Worm (Caenorhabditis elegans): Measurements from ENCODE around the gene gcy-20.

Gene gcy-20

ce11 chrV:16258142-16258541, 4.6 kb upstream of the gcy-20 start, which contains the start of gene nhr-218:
Gene nhr-218, plus strand, starts transcription at chrV:16258442.
- TF ChIP-seq ama-1 (optimal IDR thresholded peaks at IDR 0.05) (no peak), ztf-4 (tag; optimal IDR thresholded peaks at IDR 0.05) (no peak), lin-15B (tag; optimal IDR thresholded peaks at IDR 0.05) (no peak), sea-2 (GFP tag; optimal IDR thresholded peaks at IDR 0.05) (no peak), hmg-11 (tag; optimal IDR thresholded peaks at IDR 0.05) (no peak), mml-1 (tag; optimal IDR thresholded peaks at IDR 0.05) (no peak), elt-2 (tag; optimal IDR thresholded peaks at IDR 0.05) (no peak), pha-4 (tag; optimal IDR thresholded peaks at IDR 0.05) (no peak), skn-1 (tag; optimal IDR thresholded peaks at IDR 0.05) (no peak)

ce11 chrV:16256395-16256794, 2.8 kb upstream of the gcy-20 start, which contains the start of gene bgnt-1.3:
Gene bgnt-1.3, minus strand, starts transcription at chrV:16256495.
- TF ChIP-seq daf-12 (tag; optimal IDR thresholded peaks at IDR 0.05), result no peak
- no peak for TF ChIP-seq unc-62 (GFP tag; optimal IDR thresholded peaks at IDR 0.05)

ce11 chrV:16249105-16249504, 4.5 kb downstream of the gcy-20 start:
- TF ChIP-seq lin-15B (tag; optimal IDR thresholded peaks at IDR 0.05) (no peak), nhr-11 (tag; optimal IDR thresholded peaks at IDR 0.05) (no peak), mml-1 (tag; optimal IDR thresholded peaks at IDR 0.05) (no peak), lsy-12 (tag; optimal IDR thresholded peaks at IDR 0.05) (no peak), daf-12 (tag; optimal IDR thresholded peaks at IDR 0.05) (no peak), nhr-76 (tag; optimal IDR thresholded peaks at IDR 0.05) (no peak), R02D3.7 (tag; optimal IDR thresholded peaks at IDR 0.05) (no peak), ceh-16 (tag; optimal IDR thresholded peaks at IDR 0.05) (no peak), nhr-67 (tag; optimal IDR thresholded peaks at IDR 0.05) (no peak), aly-2 (tag; optimal IDR thresholded peaks at IDR 0.05) (no peak), sea-2 (GFP tag; optimal IDR thresholded peaks at IDR 0.05) (no peak), ceh-9 (tag; optimal IDR thresholded peaks at IDR 0.05) (no peak), pha-4 (tag; optimal IDR thresholded peaks at IDR 0.05) (no peak), elt-3 (tag; optimal IDR thresholded peaks at IDR 0.05) (no peak), ama-1 (optimal IDR thresholded peaks at IDR 0.05) (no peak), nhr-237 (tag; optimal IDR thresholded peaks at IDR 0.05) (no peak), snpc-4 (tag; optimal IDR thresholded peaks at IDR 0.05) (no peak), fkh-10 (GFP tag; optimal IDR thresholded peaks at IDR 0.05) (no peak), ZK546.5 (tag; optimal IDR thresholded peaks at IDR 0.05) (no peak)

- TF ChIP-seq fos-1 (tag; optimal IDR thresholded peaks at IDR 0.05) (no peak), nhr-11 (tag; optimal IDR thresholded peaks at IDR 0.05) (no peak), nhr-76 (tag; optimal IDR thresholded peaks at IDR 0.05) (no peak), aly-2 (tag; optimal IDR thresholded peaks at IDR 0.05) (no peak), ama-1 (optimal IDR thresholded peaks at IDR 0.05) (no peak)
These were observed 7.0 kb downstream of the gcy-20 start, which contains the start of gene srh-95 for ce11 chrV:16246579-16246978. Gene srh-95, plus strand, starts transcription at chrV:16246879.

- TF ChIP-seq eor-1 (tag; optimal IDR thresholded peaks at IDR 0.05), result no peak
- no peak for TF ChIP-seq ceh-82 (tag; optimal IDR thresholded peaks at IDR 0.05)
- no peak for TF ChIP-seq fkh-2 (tag; optimal IDR thresholded peaks at IDR 0.05)
- TF ChIP-seq elt-1 (tag; optimal IDR thresholded peaks at IDR 0.05), result no peak
- no peak for TF ChIP-seq mml-1 (tag; optimal IDR thresholded peaks at IDR 0.05)
- TF ChIP-seq pqm-1 (tag; optimal IDR thresholded peaks at IDR 0.05), result no peak
- TF ChIP-seq ceh-28 (tag; optimal IDR thresholded peaks at IDR 0.05), result no peak
These were observed 9.5 kb downstream of the gcy-20 start, which contains the start of gene srh-104 for ce11 chrV:16244078-16244477. Gene srh-104, minus strand, starts transcription at chrV:16244178.

- TF ChIP-seq tbx-2 (tag; optimal IDR thresholded peaks at IDR 0.05) (no peak), aly-2 (tag; optimal IDR thresholded peaks at IDR 0.05) (no peak), nhr-11 (tag; optimal IDR thresholded peaks at IDR 0.05) (no peak), nhr-237 (tag; optimal IDR thresholded peaks at IDR 0.05) (no peak), nhr-76 (tag; optimal IDR thresholded peaks at IDR 0.05) (no peak), snpc-4 (tag; optimal IDR thresholded peaks at IDR 0.05) (no peak), ceh-82 (tag; optimal IDR thresholded peaks at IDR 0.05) (no peak), nhr-43 (tag; optimal IDR thresholded peaks at IDR 0.05; ENCODE audit: poor library complexity, severe bottlenecking) (no peak), lsy-12 (tag; optimal IDR thresholded peaks at IDR 0.05) (no peak), fkh-2 (tag; optimal IDR thresholded peaks at IDR 0.05) (no peak), hmg-11 (tag; optimal IDR thresholded peaks at IDR 0.05) (no peak), elt-1 (tag; optimal IDR thresholded peaks at IDR 0.05) (no peak), skn-1 (tag; optimal IDR thresholded peaks at IDR 0.05) (no peak)
These were observed 16.4 kb downstream of the gcy-20 start, which contains the start of gene F21H7.5 for ce11 chrV:16237223-16237622. Gene F21H7.5, plus strand, starts transcription at chrV:16237523.

All from whole organism, L3 larva.